Fruit fly (Drosophila melanogaster): ENCODE data around the gene Sidpn.

dm6 chr2L:19018266-19018665 lies 9.2 kb upstream of the Sidpn start:
- TF ChIP-seq psq (optimal IDR thresholded peaks at IDR 0.05) (no peak), usp (GFP tag; optimal IDR thresholded peaks at IDR 0.05) (no peak), CG8478 (optimal IDR thresholded peaks at IDR 0.05) (no peak), Dll (optimal IDR thresholded peaks at IDR 0.05) (no peak)

Measured in whole organism.